Worm (Caenorhabditis elegans) whole organism, L4 larva: ENCODE data around the gene egal-1.

Experiments
- F49E8.2 ChIP-seq: sonication (generic microtip); optimal IDR thresholded peaks from 2 replicates; lab custom pipeline; 2016; ENCODE audit warnings: missing compliant biosample characterization, mild to moderate bottlenecking, missing genetic modification characterization, borderline replicate concordance
- Y48G9A.11 ChIP-seq: fragments of 200-800 bp; sonication (Bioruptor generic); IDR thresholded peaks from 2 replicates; pipeline ENCODE4 v1.3.6; 2022; ENCODE audit warnings: missing genetic modification reagents, missing genetic modification characterization, missing compliant biosample characterization
- Y75B8A.6 ChIP-seq: fragments of 200-800 bp; sonication (Bioruptor generic); IDR thresholded peaks from 2 replicates; pipeline ENCODE4 v1.3.6; 2022; ENCODE audit warnings: missing genetic modification reagents, missing genetic modification characterization, missing compliant biosample characterization
- aha-1 ChIP-seq: fragments of 150-350 bp; peaks from one replicate; lab custom pipeline; 2014; ENCODE audit warnings: missing biosample characterization, missing genetic modification characterization
- daf-19 ChIP-seq: fragments of 200-800 bp; sonication (Bioruptor generic); conservative IDR thresholded peaks from 2 replicates; pipeline ENCODE4 v1.3.6; 2022; ENCODE audit warnings: missing genetic modification characterization, missing compliant biosample characterization
- dmd-9 ChIP-seq: fragments of 200-800 bp; sonication (Bioruptor generic); IDR thresholded peaks from 2 replicates; pipeline ENCODE4 v1.3.6; 2022; ENCODE audit warnings: missing genetic modification reagents, missing genetic modification characterization, missing compliant biosample characterization
- fos-1 ChIP-seq: fragments of 150-350 bp; optimal IDR thresholded peaks from 2 replicates; lab custom pipeline; 2014; ENCODE audit warnings: missing biosample characterization, missing genetic modification characterization
- jun-1 ChIP-seq: fragments of 150-350 bp; optimal IDR thresholded peaks from 2 replicates; lab custom pipeline; 2014; ENCODE audit warnings: missing biosample characterization, missing genetic modification reagents, missing genetic modification characterization
- lin-1 ChIP-seq: fragments of 200-800 bp; sonication (Bioruptor generic); IDR thresholded peaks from 2 replicates; pipeline ENCODE4 v1.3.6; 2022; ENCODE audit warnings: missing genetic modification reagents, missing genetic modification characterization, missing compliant biosample characterization
- lin-38 ChIP-seq: fragments of 200-800 bp; sonication (Bioruptor generic); IDR thresholded peaks from 2 replicates; pipeline ENCODE4 v1.3.6; 2022; ENCODE audit warnings: missing genetic modification reagents, missing genetic modification characterization, missing compliant biosample characterization
- lir-3 ChIP-seq: sonication (generic microtip); optimal IDR thresholded peaks from 2 replicates; lab custom pipeline; 2016; ENCODE audit warnings: mild to moderate bottlenecking, missing genetic modification characterization, missing compliant biosample characterization
- mes-2 ChIP-seq: sonication (generic microtip); optimal IDR thresholded peaks from 2 replicates; lab custom pipeline; 2016; ENCODE audit warnings: missing genotype, mild to moderate bottlenecking, missing genetic modification characterization, missing compliant biosample characterization; ENCODE audit not compliant: poor library complexity, severe bottlenecking
- mxl-3 ChIP-seq: fragments of 200-800 bp; sonication (Bioruptor generic); optimal IDR thresholded peaks from 2 replicates; lab custom pipeline; 2018; ENCODE audit warnings: mild to moderate bottlenecking, missing genetic modification characterization, missing compliant biosample characterization
- nhr-111 ChIP-seq: fragments of 200-800 bp; sonication (Bioruptor generic); optimal IDR thresholded peaks from 2 replicates; lab custom pipeline; 2018; ENCODE audit warnings: mild to moderate bottlenecking, missing genetic modification characterization, missing compliant biosample characterization
- nhr-28 ChIP-seq: fragments of 150-350 bp; optimal IDR thresholded peaks from 2 replicates; lab custom pipeline; 2014; ENCODE audit warnings: missing biosample characterization, missing genetic modification characterization
- nhr-42 ChIP-seq: fragments of 200-800 bp; sonication (Bioruptor generic); IDR thresholded peaks from 2 replicates; pipeline ENCODE4 v1.3.6; 2022; ENCODE audit warnings: missing genetic modification characterization, missing compliant biosample characterization
- nhr-48 ChIP-seq: sonication (generic microtip); optimal IDR thresholded peaks from 2 replicates; lab custom pipeline; 2016; ENCODE audit warnings: mild to moderate bottlenecking, missing genetic modification characterization, missing compliant biosample characterization
- pha-4 ChIP-seq, 2 experiments: fragments of 150-350 bp in 1 of 2; fragments of 200-800 bp in 1 of 2; sonication (Bioruptor generic) in 1 of 2; IDR thresholded peaks in 1 of 2; optimal IDR thresholded peaks in 1 of 2; 2 replicates each; pipeline versions ENCODE4 v1.3.6 to Lab custom; 2014 to 2022; ENCODE audit warnings: missing genetic modification characterization in 2 of 2, missing genetic modification reagents in 2 of 2, missing biosample characterization in 1 of 2, missing compliant biosample characterization in 1 of 2
- pqm-1 ChIP-seq: sonication (generic microtip); optimal IDR thresholded peaks from 2 replicates; lab custom pipeline; 2017; ENCODE audit warnings: missing biosample characterization, missing genetic modification characterization
- snpc-1.2 ChIP-seq: fragments of 200-800 bp; sonication (Bioruptor generic); IDR thresholded peaks from 2 replicates; pipeline ENCODE4 v1.3.6; 2022; ENCODE audit warnings: missing genetic modification reagents, missing genetic modification characterization, missing compliant biosample characterization
- unc-62 ChIP-seq, 3 experiments: fragments of 150-350 bp in 1 of 3; sonication (generic microtip); optimal IDR thresholded peaks in 2 of 3; peaks in 1 of 3; 1 replicate in 1 of 3; 2 replicates in 2 of 3; lab custom pipeline; 2014 to 2017; ENCODE audit warnings: missing biosample characterization in 3 of 3, missing genetic modification characterization in 3 of 3, missing genetic modification reagents in 3 of 3, missing genotype in 1 of 3

Gene egal-1

ce11 chrIV:5850765-5851377, 26.3 kb downstream of the egal-1 start:
- peak; percentile 58 for TF ChIP-seq F49E8.2 (tag; lab: Kevin White, UChicago)
- TF ChIP-seq lin-38: peak; percentile 32; the same call in 1 of the 2 replicates
- 0 out of 2 replicates have a peak, but pooled peaks have one; percentile 9 for TF ChIP-seq Y48G9A.11 (GFP tag; lab: Robert Waterston, UW)
- peak; percentile 59; the same call in 1 of the 2 replicates for TF ChIP-seq snpc-1.2 (GFP tag; lab: Robert Waterston, UW)
- no peak for TF ChIP-seq lir-3
- TF ChIP-seq unc-62 (GFP tag; optimal IDR thresholded peaks at IDR 0.05 in 1 of 2; lab: Kevin White, UChicago): peak in 1 of 2 experiments; percentile 52
- no peak for TF ChIP-seq unc-62 (tag; optimal IDR thresholded peaks at IDR 0.05; lab: Kevin White, UChicago)
- no peak for TF ChIP-seq pha-4 (GFP tag; IDR thresholded peaks at IDR 0.05; lab: Robert Waterston, UW)
- no peak for TF ChIP-seq pha-4 (tag; optimal IDR thresholded peaks at IDR 0.05; lab: Kevin White, UChicago)

ce11 chrIV:5855608-5856007, 31.0 kb downstream of the egal-1 start:
- TF ChIP-seq unc-62 (GFP tag; optimal IDR thresholded peaks at IDR 0.05 in 1 of 2; lab: Kevin White, UChicago) (peak in 1 of 2 experiments; percentile 93), unc-62 (tag; optimal IDR thresholded peaks at IDR 0.05; lab: Kevin White, UChicago) (no peak), dmd-9 (GFP tag; lab: Robert Waterston, UW) (no peak)

- TF ChIP-seq nhr-111: no peak
- TF ChIP-seq mes-2 (tag; lab: Kevin White, UChicago): no peak
- no peak for TF ChIP-seq nhr-48 (tag; lab: Kevin White, UChicago)
- TF ChIP-seq unc-62 (GFP tag; optimal IDR thresholded peaks at IDR 0.05 in 1 of 2; lab: Kevin White, UChicago): peak in 1 of 2 experiments; percentile 91
- TF ChIP-seq unc-62 (tag; optimal IDR thresholded peaks at IDR 0.05; lab: Kevin White, UChicago): no peak
- no peak for TF ChIP-seq jun-1
- TF ChIP-seq aha-1 (tag; lab: Kevin White, UChicago): peak; percentile 66
- no peak for TF ChIP-seq Y48G9A.11 (GFP tag; lab: Robert Waterston, UW)
Measured at ce11 chrIV:5856975-5857374, 32.4 kb downstream of the egal-1 start.

- TF ChIP-seq nhr-42: no peak
- no peak for TF ChIP-seq fos-1 (tag; lab: Kevin White, UChicago)
- TF ChIP-seq nhr-28 (tag; lab: Kevin White, UChicago): peak; percentile 78
- peak; percentile 0 for TF ChIP-seq mxl-3 (GFP tag; lab: Kevin White, UChicago)
- no peak for TF ChIP-seq lin-1 (GFP tag; lab: Robert Waterston, UW)
Measured at ce11 chrIV:5858212-5858611, 33.6 kb downstream of the egal-1 start.

ce11 chrIV:5859876-5860275, 35.3 kb downstream of the egal-1 start, which contains the start of gene C06E7.4:
Gene C06E7.4 (minus strand): TSS chrIV:5859976.
- TF ChIP-seq unc-62 (GFP tag; optimal IDR thresholded peaks at IDR 0.05 in 1 of 2; lab: Kevin White, UChicago) (peak in 1 of 2 experiments; percentile 88), unc-62 (tag; optimal IDR thresholded peaks at IDR 0.05; lab: Kevin White, UChicago) (no peak), aha-1 (tag; lab: Kevin White, UChicago) (peak; percentile 79), dmd-9 (GFP tag; lab: Robert Waterston, UW) (no peak)

- TF ChIP-seq pqm-1 (tag; lab: Kevin White, UChicago) (no peak), mxl-3 (GFP tag; lab: Kevin White, UChicago) (peak; percentile 73)
Measured at ce11 chrIV:5860762-5861161, 36.2 kb downstream of the egal-1 start.

- no peak for TF ChIP-seq daf-19
Measured at ce11 chrIV:5865818-5866217, 41.2 kb downstream of the egal-1 start, which contains the start of gene spe-27. Gene spe-27 (minus strand): TSS chrIV:5865918.

- no peak for TF ChIP-seq Y75B8A.6 (GFP tag; lab: Robert Waterston, UW)
- peak; percentile 25 for TF ChIP-seq aha-1 (tag; lab: Kevin White, UChicago)
- TF ChIP-seq, all 104 proteins: peak for 1
Measured at ce11 chrIV:5867189-5867588, 42.6 kb downstream of the egal-1 start, which contains the start of gene C06E7.88. Gene C06E7.88 (minus strand): TSS chrIV:5867289.
